Fruit fly (Drosophila melanogaster) whole organism, embryonic: Measurements from ENCODE around the gene CG46059.

Experiments
- Adf1 ChIP-seq: fragments of 200-800 bp; sonication (Bioruptor generic); IDR thresholded peaks from 2 replicates; pipeline ENCODE4 v1.3.6; 2022; ENCODE audit warnings: missing biosample characterization, missing genetic modification characterization
- BEAF-32 ChIP-seq: fragments of 200-800 bp; sonication (Bioruptor generic); optimal IDR thresholded peaks from 3 replicates; lab custom pipeline; 2017; ENCODE audit warnings: missing biosample characterization, missing genetic modification characterization, mild to moderate bottlenecking, moderate library complexity, missing genetic modification reagents
- CG12071 ChIP-seq: fragments of 200-800 bp; sonication (Bioruptor generic); optimal IDR thresholded peaks from 3 replicates; lab custom pipeline; 2018; ENCODE audit warnings: missing biosample characterization, mild to moderate bottlenecking, missing genetic modification characterization
- CG12769 ChIP-seq: fragments of 200-800 bp; sonication (Bioruptor generic); optimal IDR thresholded peaks from 2 replicates; lab custom pipeline; 2019; ENCODE audit warnings: missing biosample characterization, mild to moderate bottlenecking, missing genetic modification characterization, moderate library complexity
- CG13894 ChIP-seq: fragments of 200-800 bp; sonication (Bioruptor generic); optimal IDR thresholded peaks from 3 replicates; lab custom pipeline; 2018; ENCODE audit warnings: missing biosample characterization, mild to moderate bottlenecking, missing genetic modification characterization, moderate library complexity
- CG1603 ChIP-seq: fragments of 200-800 bp; sonication (Bioruptor generic); optimal IDR thresholded peaks from 2 replicates; lab custom pipeline; 2019; ENCODE audit warnings: missing biosample characterization, mild to moderate bottlenecking, missing genetic modification characterization, moderate library complexity
- CG2199 ChIP-seq: fragments of 200-800 bp; sonication (Bioruptor generic); IDR thresholded peaks from 3 replicates; pipeline ENCODE4 v1.3.6; 2022; ENCODE audit warnings: missing biosample characterization, missing genetic modification characterization
- CG32532 ChIP-seq: fragments of 200-800 bp; sonication (Bioruptor generic); IDR thresholded peaks from 2 replicates; pipeline ENCODE4 v1.3.6; 2022; ENCODE audit warnings: missing biosample characterization, missing genetic modification characterization
- CG33213 ChIP-seq: fragments of 200-800 bp; sonication (Bioruptor generic); optimal IDR thresholded peaks from 3 replicates; lab custom pipeline; 2016; ENCODE audit warnings: missing biosample characterization, missing genetic modification characterization
- CG4360 ChIP-seq: fragments of 200-800 bp; sonication (Bioruptor generic); IDR thresholded peaks from 2 replicates; pipeline ENCODE4 v1.3.6; 2022; ENCODE audit warnings: missing biosample characterization, missing genetic modification characterization
- CG6791 ChIP-seq: fragments of 200-800 bp; sonication (Bioruptor generic); IDR thresholded peaks from 3 replicates; pipeline ENCODE4 v1.3.6; 2022; ENCODE audit warnings: missing biosample characterization, missing genetic modification characterization; ENCODE audit not compliant: partially characterized antibody
- CG7745 ChIP-seq: fragments of 200-800 bp; sonication (Bioruptor generic); optimal IDR thresholded peaks from 2 replicates; lab custom pipeline; 2018; ENCODE audit warnings: missing biosample characterization, mild to moderate bottlenecking, missing genetic modification characterization, moderate library complexity
- CG8281 ChIP-seq: fragments of 200-800 bp; sonication (Bioruptor generic); optimal IDR thresholded peaks from 2 replicates; lab custom pipeline; 2018; ENCODE audit warnings: missing biosample characterization, mild to moderate bottlenecking, missing genetic modification characterization, moderate library complexity
- CG9437 ChIP-seq: fragments of 200-800 bp; sonication (Bioruptor generic); optimal IDR thresholded peaks from 2 replicates; lab custom pipeline; 2018; ENCODE audit warnings: missing biosample characterization, mild to moderate bottlenecking, missing genetic modification characterization
- Fer3 ChIP-seq: fragments of 200-800 bp; sonication (Bioruptor generic); optimal IDR thresholded peaks from 2 replicates; lab custom pipeline; 2018; ENCODE audit warnings: missing biosample characterization, mild to moderate bottlenecking, missing genetic modification characterization, moderate library complexity
- HLHmδ ChIP-seq: fragments of 200-800 bp; sonication (Bioruptor generic); optimal IDR thresholded peaks from 2 replicates; lab custom pipeline; 2018; ENCODE audit warnings: missing biosample characterization, mild to moderate bottlenecking, missing genetic modification characterization, moderate library complexity
- MBD-R2 ChIP-seq: fragments of 200-800 bp; sonication (Bioruptor generic); IDR thresholded peaks from 2 replicates; pipeline ENCODE4 v1.3.6; 2022; ENCODE audit warnings: missing biosample characterization, missing genetic modification characterization
- Med ChIP-seq: fragments of 200-800 bp; sonication (Bioruptor generic); peaks from one replicate; lab custom pipeline; 2016; ENCODE audit warnings: missing biosample characterization, missing genetic modification characterization, mild to moderate bottlenecking, inconsistent platforms, moderate library complexity
- Myb ChIP-seq: fragments of 200-800 bp; sonication (Bioruptor generic); optimal IDR thresholded peaks from 2 replicates; lab custom pipeline; 2016; ENCODE audit warnings: missing biosample characterization, missing genetic modification characterization
- Pdp1 ChIP-seq, 2 experiments: fragments of 200-800 bp; sonication (Bioruptor generic); optimal IDR thresholded peaks; 3 replicates each; lab custom pipeline; 2016; ENCODE audit warnings: missing biosample characterization in 2 of 2, missing genetic modification characterization in 2 of 2, mild to moderate bottlenecking in 1 of 2, moderate library complexity in 1 of 2
- Ravus ChIP-seq: fragments of 200-800 bp; sonication (Bioruptor generic); IDR thresholded peaks from 2 replicates; pipeline ENCODE4 v1.3.6; 2022; ENCODE audit warnings: missing biosample characterization, missing genetic modification characterization
- Rfx ChIP-seq: fragments of 200-800 bp; sonication (Bioruptor generic); IDR thresholded peaks from 2 replicates; pipeline ENCODE4 v1.3.6; 2022; ENCODE audit warnings: missing biosample characterization, missing genetic modification characterization
- TFAM ChIP-seq: fragments of 200-800 bp; sonication (Bioruptor generic); optimal IDR thresholded peaks from 2 replicates; lab custom pipeline; 2017; ENCODE audit warnings: missing biosample characterization, missing genetic modification characterization, inconsistent platforms
- Xrp1 ChIP-seq: fragments of 200-800 bp; sonication (Bioruptor generic); IDR thresholded peaks from 2 replicates; pipeline ENCODE4 v1.3.6; 2022; ENCODE audit warnings: missing biosample characterization, missing genetic modification characterization
- abd-A ChIP-seq: fragments of 200-800 bp; sonication (Bioruptor generic); optimal IDR thresholded peaks from 3 replicates; lab custom pipeline; 2019; ENCODE audit warnings: missing biosample characterization, mild to moderate bottlenecking, missing genetic modification characterization, moderate library complexity
- ac ChIP-seq: fragments of 200-800 bp; sonication (Bioruptor generic); optimal IDR thresholded peaks from 3 replicates; lab custom pipeline; 2017; ENCODE audit warnings: missing biosample characterization, mild to moderate bottlenecking, missing genetic modification characterization
- caup ChIP-seq: fragments of 200-800 bp; sonication (Bioruptor generic); optimal IDR thresholded peaks from 3 replicates; lab custom pipeline; 2017; ENCODE audit warnings: missing biosample characterization, mild to moderate bottlenecking, missing genetic modification characterization, moderate library complexity; ENCODE audit not compliant: severe bottlenecking
- cg ChIP-seq: fragments of 200-800 bp; sonication (Bioruptor generic); optimal IDR thresholded peaks from 3 replicates; lab custom pipeline; 2019; ENCODE audit warnings: missing biosample characterization, mild to moderate bottlenecking, missing genetic modification characterization, moderate library complexity
- chinmo ChIP-seq: fragments of 200-800 bp; sonication (Bioruptor generic); IDR thresholded peaks from 4 replicates; pipeline ENCODE4 v1.3.6; 2022; ENCODE audit warnings: missing biosample characterization, missing genetic modification characterization; ENCODE audit not compliant: partially characterized antibody
- ci ChIP-seq: fragments of 200-800 bp; sonication (Bioruptor generic); IDR thresholded peaks from 3 replicates; pipeline ENCODE4 v1.3.6; 2022; ENCODE audit warnings: missing biosample characterization, missing genetic modification characterization
- crol ChIP-seq: fragments of 200-800 bp; sonication (Bioruptor generic); IDR thresholded peaks from 2 replicates; pipeline ENCODE4 v1.3.6; 2022; ENCODE audit warnings: missing biosample characterization, missing genetic modification characterization
- ewg ChIP-seq: fragments of 200-800 bp; sonication (Bioruptor generic); optimal IDR thresholded peaks from 3 replicates; lab custom pipeline; 2017; ENCODE audit warnings: mild to moderate bottlenecking, missing biosample characterization, missing genetic modification reagents, missing genetic modification characterization
- ftz-f1 ChIP-seq: fragments of 200-800 bp; sonication (Bioruptor generic); optimal IDR thresholded peaks from 2 replicates; lab custom pipeline; 2016; ENCODE audit warnings: missing biosample characterization, missing genetic modification characterization
- grn ChIP-seq: fragments of 200-800 bp; sonication (Bioruptor generic); optimal IDR thresholded peaks from 3 replicates; lab custom pipeline; 2017; ENCODE audit warnings: missing biosample characterization, missing genetic modification characterization
- gsb ChIP-seq: fragments of 200-800 bp; sonication (Bioruptor generic); IDR thresholded peaks from 2 replicates; pipeline ENCODE4 v1.3.6; 2022; ENCODE audit warnings: missing biosample characterization, missing genetic modification characterization
- gsb-n ChIP-seq: fragments of 200-800 bp; sonication (Bioruptor generic); optimal IDR thresholded peaks from 3 replicates; lab custom pipeline; 2018; ENCODE audit warnings: missing biosample characterization, mild to moderate bottlenecking, missing genetic modification characterization
- kni ChIP-seq: fragments of 200-800 bp; sonication (Bioruptor generic); optimal IDR thresholded peaks from 3 replicates; lab custom pipeline; 2017; ENCODE audit warnings: mild to moderate bottlenecking, missing biosample characterization, missing genetic modification reagents, missing genetic modification characterization
- nom ChIP-seq: fragments of 200-800 bp; sonication (Bioruptor generic); optimal IDR thresholded peaks from 2 replicates; lab custom pipeline; 2017; ENCODE audit warnings: missing biosample characterization, missing genetic modification characterization, mild to moderate bottlenecking, moderate library complexity, missing genetic modification reagents
- pan ChIP-seq, 4 experiments: fragments of >200 bp in 3 of 4; fragments of 200-800 bp in 1 of 4; sonication (Bioruptor generic) in 1 of 4; optimal IDR thresholded peaks in 3 of 4; IDR thresholded peaks in 1 of 4; 2 replicates each; pipeline versions ENCODE4 v1.3.6 to Lab custom; 2017 to 2022; ENCODE audit warnings: missing biosample characterization in 2 of 4, missing genetic modification characterization in 2 of 4, mixed read lengths in 1 of 4
- pfk ChIP-seq: fragments of 200-800 bp; sonication (Bioruptor generic); optimal IDR thresholded peaks from 2 replicates; lab custom pipeline; 2018; ENCODE audit warnings: missing biosample characterization, mild to moderate bottlenecking, missing genetic modification characterization, moderate library complexity
- sd ChIP-seq: fragments of 200-800 bp; sonication (Bioruptor generic); optimal IDR thresholded peaks from 3 replicates; lab custom pipeline; 2018; ENCODE audit warnings: missing biosample characterization, mild to moderate bottlenecking, missing genetic modification characterization, moderate library complexity
- tll ChIP-seq, 2 experiments: fragments of 200-800 bp in 1 of 2; fragments of >200 bp in 1 of 2; sonication (Bioruptor generic) in 1 of 2; optimal IDR thresholded peaks; 2 replicates each; lab custom pipeline; 2017 to 2019; ENCODE audit warnings: missing biosample characterization in 2 of 2, missing genetic modification characterization in 2 of 2, mild to moderate bottlenecking in 1 of 2, moderate library complexity in 1 of 2
- tna ChIP-seq: fragments of 200-800 bp; sonication (Bioruptor generic); IDR thresholded peaks from 2 replicates; pipeline ENCODE4 v1.3.6; 2022; ENCODE audit warnings: missing biosample characterization, missing genetic modification characterization; ENCODE audit not compliant: partially characterized antibody
- unc-4 ChIP-seq: fragments of 200-800 bp; sonication (Bioruptor generic); IDR thresholded peaks from 2 replicates; pipeline ENCODE4 v1.3.6; 2022; ENCODE audit warnings: missing biosample characterization, missing genetic modification characterization; ENCODE audit not compliant: partially characterized antibody
- vfl ChIP-seq: fragments of 200-800 bp; sonication (Bioruptor generic); optimal IDR thresholded peaks from 2 replicates; lab custom pipeline; 2016; ENCODE audit warnings: missing biosample characterization, missing genetic modification characterization
- wor ChIP-seq: fragments of 200-800 bp; sonication (Bioruptor generic); IDR thresholded peaks from 2 replicates; pipeline ENCODE4 v1.3.6; 2022; ENCODE audit warnings: missing biosample characterization, missing genetic modification characterization
- z ChIP-seq: fragments of 200-800 bp; sonication (Bioruptor generic); IDR thresholded peaks from 3 replicates; pipeline ENCODE4 v1.3.6; 2022; ENCODE audit warnings: missing biosample characterization, missing genetic modification characterization

Gene CG46059

dm6 chr2L:19156737-19157287 is 26.8 kb downstream of the CG46059 start:
- TF ChIP-seq Fer3 (tag; lab: Kevin White, UChicago) (no peak), CG33213 (GFP tag; lab: Kevin White, UChicago) (no peak), vfl (GFP tag; lab: Kevin White, UChicago) (no peak), Xrp1 (0 out of 2 replicates have a peak, but pooled peaks have one; percentile 7), z (GFP tag; lab: Robert Waterston, UW) (0 out of 3 replicates have a peak, but pooled peaks have one; percentile 44), unc-4 (GFP tag; lab: Robert Waterston, UW) (no peak), crol (GFP tag; lab: Robert Waterston, UW) (peak; percentile 66), CG32532 (GFP tag; lab: Robert Waterston, UW) (peak; percentile 28; the same call in 1 of the 2 replicates), gsb (GFP tag; lab: Robert Waterston, UW) (no peak), HLHmδ (peak; percentile 11), grn (peak; percentile 13), gsb-n (tag; lab: Kevin White, UChicago) (no peak), tna (0 out of 2 replicates have a peak, but pooled peaks have one; percentile 32), tll (GFP tag; optimal IDR thresholded peaks at IDR 0.05; lab: Kevin White, UChicago) (peak in 1 of 2 experiments; percentile 74), Pdp1 (GFP tag; optimal IDR thresholded peaks at IDR 0.05; lab: Kevin White, UChicago) (peak in 1 of 2 experiments; percentile 80), CG12071 (GFP tag; lab: Kevin White, UChicago) (no peak), Myb (GFP tag; lab: Kevin White, UChicago) (no peak), CG12769 (peak; percentile 46), MBD-R2 (0 out of 2 replicates have a peak, but pooled peaks have one; percentile 8), Rfx (GFP tag; lab: Robert Waterston, UW) (no peak), sd (tag; lab: Kevin White, UChicago) (peak; percentile 52), BEAF-32 (GFP tag; lab: Kevin White, UChicago) (peak; percentile 36), pfk (GFP tag; lab: Kevin White, UChicago) (peak; percentile 81), CG8281 (tag; lab: Kevin White, UChicago) (peak; percentile 4), ac (GFP tag; lab: Kevin White, UChicago) (no peak), Med (GFP tag; lab: Kevin White, UChicago) (peak; percentile 76), abd-A (tag; lab: Kevin White, UChicago) (peak; percentile 11), CG2199 (GFP tag; lab: Robert Waterston, UW) (peak; percentile 70; the same call in 1 of the 3 replicates), CG9437 (GFP tag; lab: Kevin White, UChicago) (peak; percentile 9), CG6791 (peak; percentile 44; the same call in 1 of the 3 replicates), chinmo (GFP tag; lab: Robert Waterston, UW) (peak; percentile 94; the same call in 3 of the 4 replicates), Ravus (GFP tag; lab: Robert Waterston, UW) (no peak), CG4360 (GFP tag; lab: Robert Waterston, UW) (0 out of 2 replicates have a peak, but pooled peaks have one; percentile 29), pan (optimal IDR thresholded peaks at IDR 0.05; lab: Kevin White, UChicago) (no peak), pan (GFP tag; optimal IDR thresholded peaks at IDR 0.05 in 1 of 2, IDR thresholded peaks at IDR 0.05 in 1 of 2) (no peak), CG13894 (tag; lab: Kevin White, UChicago) (peak; percentile 68), nom (GFP tag; lab: Kevin White, UChicago) (peak; percentile 41), ci (GFP tag; lab: Robert Waterston, UW) (0 out of 3 replicates have a peak, but pooled peaks have one; percentile 9), ftz-f1 (GFP tag; lab: Kevin White, UChicago) (peak; percentile 24), cg (GFP tag; lab: Kevin White, UChicago) (peak; percentile 82), wor (GFP tag; lab: Robert Waterston, UW) (no peak), caup (no peak), CG1603 (tag; lab: Kevin White, UChicago) (no peak), CG7745 (tag; lab: Kevin White, UChicago) (no peak), Adf1 (peak; percentile 78), ewg (GFP tag; lab: Kevin White, UChicago) (no peak), kni (GFP tag; lab: Kevin White, UChicago) (peak; percentile 90), TFAM (GFP tag; lab: Kevin White, UChicago) (no peak)
